Fruit fly (Drosophila melanogaster): ENCODE results near the gene CG42717.

The CG42717 gene

dm6 chr3L:16019144-16020006 is 13.6 kb downstream of the CG42717 start:
- TF ChIP-seq pad (GFP tag; optimal IDR thresholded peaks at IDR 0.05): no peak
- no peak for TF ChIP-seq CG14711 (tag; optimal IDR thresholded peaks at IDR 0.05)
- TF ChIP-seq ovo (GFP tag; optimal IDR thresholded peaks at IDR 0.05): no peak
- TF ChIP-seq Crg-1 (GFP tag; optimal IDR thresholded peaks at IDR 0.05): no peak
- TF ChIP-seq bab1 (GFP tag; optimal IDR thresholded peaks at IDR 0.05): no peak

DNA sequence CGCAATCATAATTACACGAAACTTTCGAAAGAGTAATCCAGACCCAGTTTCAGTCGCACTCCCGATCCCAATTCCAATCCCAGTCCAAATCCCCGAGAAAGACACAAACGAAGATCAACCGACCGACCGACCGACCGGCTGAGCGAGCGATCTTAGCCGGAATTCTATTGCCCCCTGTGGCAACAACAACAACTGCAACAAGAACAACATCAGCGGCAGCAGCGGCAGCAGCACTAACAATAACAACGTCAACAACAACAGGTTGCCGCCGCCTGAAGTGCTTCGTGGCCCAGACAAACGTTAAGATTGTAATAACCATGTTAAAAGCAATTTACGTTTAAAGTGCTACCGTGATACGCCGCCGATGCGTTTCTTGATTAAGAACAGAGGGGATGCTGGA is 14.3 kb downstream of the CG42717 start:
- no peak for TF ChIP-seq Clk (GFP tag; optimal IDR thresholded peaks at IDR 0.05)
- TF ChIP-seq bab1 (GFP tag; optimal IDR thresholded peaks at IDR 0.05): no peak
- TF ChIP-seq Mnt (GFP tag; optimal IDR thresholded peaks at IDR 0.05): no peak
- no peak for TF ChIP-seq CG11617 (GFP tag; optimal IDR thresholded peaks at IDR 0.05)
- no peak for TF ChIP-seq CG1620 (GFP tag; optimal IDR thresholded peaks at IDR 0.05)
- no peak for TF ChIP-seq CG5204 (GFP tag; optimal IDR thresholded peaks at IDR 0.05)
- no peak for TF ChIP-seq CG12768 (GFP tag; optimal IDR thresholded peaks at IDR 0.05)
- no peak for TF ChIP-seq ovo (GFP tag; optimal IDR thresholded peaks at IDR 0.05)

dm6 chr3L:16018251-16018583 is 14.8 kb downstream of the CG42717 start:
- no peak for TF ChIP-seq Clk (GFP tag; optimal IDR thresholded peaks at IDR 0.05)
- TF ChIP-seq CG33017 (tag; optimal IDR thresholded peaks at IDR 0.05): no peak

- no peak for TF ChIP-seq ovo (GFP tag; optimal IDR thresholded peaks at IDR 0.05)
- TF ChIP-seq CG1620 (GFP tag; optimal IDR thresholded peaks at IDR 0.05): no peak
- TF ChIP-seq CG12768 (GFP tag; optimal IDR thresholded peaks at IDR 0.05): no peak
- TF ChIP-seq toe (GFP tag; optimal IDR thresholded peaks at IDR 0.05): no peak
- TF ChIP-seq CG5204 (GFP tag; optimal IDR thresholded peaks at IDR 0.05): no peak
- TF ChIP-seq bab1 (GFP tag; optimal IDR thresholded peaks at IDR 0.05): no peak
- TF ChIP-seq kay (GFP tag; ENCODE audit: borderline replicate concordance): no peak
- TF ChIP-seq CG7045 (GFP tag; optimal IDR thresholded peaks at IDR 0.05): no peak
- TF ChIP-seq Hr96 (GFP tag; optimal IDR thresholded peaks at IDR 0.05): no peak
Measured at dm6 chr3L:16017528-16018250, 15.3 kb downstream of the CG42717 start.

DNA sequence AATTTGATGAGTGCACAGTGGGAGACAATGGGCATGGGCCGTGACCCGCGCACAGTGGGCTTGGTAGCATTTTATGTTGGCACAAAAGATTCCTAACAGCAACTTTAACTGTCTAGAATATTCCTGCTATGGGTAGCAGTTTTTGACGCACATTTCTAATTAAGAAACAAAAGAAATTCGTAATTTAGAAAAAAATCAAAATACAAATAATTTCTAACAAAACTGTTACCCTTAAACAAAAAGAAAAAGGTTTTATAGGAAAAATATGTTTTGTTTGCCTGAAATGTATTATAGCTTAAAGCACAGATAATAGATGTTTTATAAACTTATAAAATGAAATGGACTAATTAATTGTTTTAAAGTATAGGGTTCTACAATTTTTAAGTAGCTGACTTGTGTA is 16.1 kb downstream of the CG42717 start:
- TF ChIP-seq Mnt (GFP tag; optimal IDR thresholded peaks at IDR 0.05): no peak

DNA sequence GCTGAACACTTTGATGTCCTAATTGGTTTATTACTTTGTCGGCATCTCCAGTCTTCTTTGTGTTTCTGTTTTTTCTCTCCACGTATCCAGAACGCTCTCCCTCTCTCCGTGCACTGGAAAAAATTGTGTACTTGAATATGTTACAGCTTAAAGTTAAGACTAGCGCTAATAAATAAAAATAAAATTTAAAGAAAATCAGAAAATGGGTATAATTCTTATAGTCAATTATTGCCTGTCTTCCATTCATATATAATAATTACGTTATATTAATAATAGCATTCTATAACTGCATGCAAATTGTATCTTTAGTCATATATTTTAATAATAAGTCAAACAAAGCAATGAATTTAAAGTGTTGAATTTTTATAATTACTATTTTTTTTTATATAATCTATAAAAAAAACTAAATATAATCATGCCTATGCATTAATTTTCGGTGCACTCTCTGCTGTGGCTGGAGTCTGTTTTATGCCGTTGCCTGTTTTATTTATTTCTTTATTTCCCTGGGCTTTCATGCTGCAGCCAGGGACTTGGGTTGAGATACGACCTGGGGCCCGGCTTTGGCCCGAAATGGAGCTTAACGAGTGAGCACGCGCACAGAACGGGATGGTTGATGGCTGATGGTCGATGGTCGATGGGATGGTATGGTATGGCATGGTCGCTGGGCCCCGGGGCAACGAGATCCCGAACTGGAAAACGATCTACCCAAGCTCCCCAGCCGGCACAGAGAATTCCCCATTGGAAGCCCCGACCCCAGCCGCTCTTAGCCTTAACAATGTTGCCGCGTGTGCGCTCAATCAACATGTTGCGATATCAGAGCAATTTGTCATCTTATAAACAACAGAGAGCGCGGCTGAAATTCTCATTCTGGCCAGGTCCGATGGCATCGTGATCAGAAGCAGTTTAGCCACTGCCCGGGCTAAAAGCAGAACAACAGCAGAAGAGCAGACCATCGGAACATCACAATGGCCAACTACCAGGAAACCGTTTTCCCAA is 16.9 kb downstream of the CG42717 start:
- TF ChIP-seq CG33017 (tag; optimal IDR thresholded peaks at IDR 0.05) (no peak), CG11617 (GFP tag; optimal IDR thresholded peaks at IDR 0.05) (no peak), CG7045 (GFP tag; optimal IDR thresholded peaks at IDR 0.05) (no peak), CG14711 (tag; optimal IDR thresholded peaks at IDR 0.05) (no peak), cic (GFP tag; optimal IDR thresholded peaks at IDR 0.05) (no peak), tj (GFP tag; optimal IDR thresholded peaks at IDR 0.05) (no peak), toe (GFP tag; optimal IDR thresholded peaks at IDR 0.05) (no peak), Hr96 (GFP tag; optimal IDR thresholded peaks at IDR 0.05) (no peak), pad (GFP tag; optimal IDR thresholded peaks at IDR 0.05) (no peak), Crg-1 (GFP tag; optimal IDR thresholded peaks at IDR 0.05) (no peak), CG1620 (GFP tag; optimal IDR thresholded peaks at IDR 0.05) (no peak)

- TF ChIP-seq CG7045 (GFP tag; optimal IDR thresholded peaks at IDR 0.05) (no peak), CG14711 (tag; optimal IDR thresholded peaks at IDR 0.05) (no peak), cnc (optimal IDR thresholded peaks at IDR 0.05) (no peak), CG7101 (tag; optimal IDR thresholded peaks at IDR 0.05) (no peak), Clk (GFP tag; optimal IDR thresholded peaks at IDR 0.05) (no peak), Mnt (GFP tag; optimal IDR thresholded peaks at IDR 0.05) (no peak), CG12768 (GFP tag; optimal IDR thresholded peaks at IDR 0.05) (no peak), bab1 (GFP tag; optimal IDR thresholded peaks at IDR 0.05) (no peak), toe (GFP tag; optimal IDR thresholded peaks at IDR 0.05) (no peak), Crg-1 (GFP tag; optimal IDR thresholded peaks at IDR 0.05) (no peak), Hr96 (GFP tag; optimal IDR thresholded peaks at IDR 0.05) (no peak), ovo (GFP tag; optimal IDR thresholded peaks at IDR 0.05) (no peak), CG11617 (GFP tag; optimal IDR thresholded peaks at IDR 0.05) (no peak), CG1620 (GFP tag; optimal IDR thresholded peaks at IDR 0.05) (no peak), CG33017 (tag; optimal IDR thresholded peaks at IDR 0.05) (no peak), kay (GFP tag; ENCODE audit: borderline replicate concordance) (no peak), CG5204 (GFP tag; optimal IDR thresholded peaks at IDR 0.05) (no peak), cic (GFP tag; optimal IDR thresholded peaks at IDR 0.05) (no peak)
Measured at dm6 chr3L:16014515-16014914, 18.5 kb downstream of the CG42717 start.
